Fruit fly (Drosophila melanogaster): ENCODE data around the gene CG46448.

CG46448 gene

DNA sequence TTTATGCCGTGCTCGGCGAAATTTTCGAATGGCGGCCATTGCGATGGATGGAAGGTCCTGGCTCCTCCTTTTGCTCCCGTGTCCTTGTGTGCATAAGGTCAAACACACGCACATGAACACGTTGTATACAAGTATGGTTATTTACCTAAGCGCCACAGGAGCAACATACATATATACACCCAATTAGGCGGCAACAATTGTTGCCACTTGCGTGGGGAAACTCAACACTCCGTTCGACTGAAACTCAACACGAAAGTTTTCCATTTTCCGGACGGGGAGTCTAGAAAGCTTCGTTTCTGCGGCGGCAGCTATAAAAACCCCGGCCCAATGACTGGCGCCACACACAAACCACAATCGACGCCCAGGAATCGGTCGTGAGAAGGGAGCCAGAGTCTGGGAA, at the start of gene CG46448:
CG46448 (plus strand) TSS at position 340 of the 400 bp plus-strand sequence.
- TF ChIP-seq noc (tag; optimal IDR thresholded peaks at IDR 0.05), result no peak

DNA sequence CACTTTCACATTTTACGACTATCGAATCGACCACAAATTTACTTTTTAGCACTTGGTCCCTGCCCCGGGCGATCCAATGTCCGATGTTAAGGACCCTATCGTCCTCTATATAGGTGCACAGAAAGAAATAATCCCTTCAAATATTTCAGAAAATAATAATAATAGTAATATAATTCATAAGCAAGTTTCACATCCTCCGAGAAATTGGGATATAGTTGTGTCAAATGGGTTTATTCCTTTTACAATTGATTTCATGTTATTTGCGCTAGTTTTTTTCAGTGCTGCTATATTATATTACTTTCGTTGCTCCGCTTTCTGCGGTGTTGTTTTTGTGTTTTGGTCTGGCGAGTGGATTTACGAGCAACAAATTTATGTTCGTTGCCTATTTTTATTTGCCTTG, 43.0 kb upstream of the CG46448 start:
- TF ChIP-seq noc (tag; optimal IDR thresholded peaks at IDR 0.05), result no peak

DNA sequence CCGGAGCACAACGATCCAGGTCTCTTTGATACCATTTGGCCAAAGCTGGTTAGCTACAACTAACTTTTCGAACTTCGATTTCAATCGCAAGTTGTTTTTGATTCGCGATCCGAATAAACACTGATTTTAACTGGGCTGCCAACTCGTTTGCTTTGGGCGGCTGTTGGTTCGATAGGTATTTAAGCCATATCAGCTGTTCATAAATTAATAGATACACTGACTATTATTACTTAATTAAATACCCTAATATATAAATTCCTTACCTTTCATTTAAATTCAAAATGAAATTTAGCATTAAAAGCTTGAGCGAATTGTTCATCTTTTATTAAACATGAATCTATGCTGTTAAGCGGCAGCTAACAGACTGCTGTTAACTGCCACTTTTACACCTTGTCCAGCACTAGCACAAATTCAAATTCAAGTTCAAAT, 34.2 kb upstream of the CG46448 start, which contains the start of gene CG9967:
CG9967 (minus strand) TSS at position 129 of the 429 bp plus-strand sequence.
- TF ChIP-seq noc (tag; optimal IDR thresholded peaks at IDR 0.05), result no peak

DNA sequence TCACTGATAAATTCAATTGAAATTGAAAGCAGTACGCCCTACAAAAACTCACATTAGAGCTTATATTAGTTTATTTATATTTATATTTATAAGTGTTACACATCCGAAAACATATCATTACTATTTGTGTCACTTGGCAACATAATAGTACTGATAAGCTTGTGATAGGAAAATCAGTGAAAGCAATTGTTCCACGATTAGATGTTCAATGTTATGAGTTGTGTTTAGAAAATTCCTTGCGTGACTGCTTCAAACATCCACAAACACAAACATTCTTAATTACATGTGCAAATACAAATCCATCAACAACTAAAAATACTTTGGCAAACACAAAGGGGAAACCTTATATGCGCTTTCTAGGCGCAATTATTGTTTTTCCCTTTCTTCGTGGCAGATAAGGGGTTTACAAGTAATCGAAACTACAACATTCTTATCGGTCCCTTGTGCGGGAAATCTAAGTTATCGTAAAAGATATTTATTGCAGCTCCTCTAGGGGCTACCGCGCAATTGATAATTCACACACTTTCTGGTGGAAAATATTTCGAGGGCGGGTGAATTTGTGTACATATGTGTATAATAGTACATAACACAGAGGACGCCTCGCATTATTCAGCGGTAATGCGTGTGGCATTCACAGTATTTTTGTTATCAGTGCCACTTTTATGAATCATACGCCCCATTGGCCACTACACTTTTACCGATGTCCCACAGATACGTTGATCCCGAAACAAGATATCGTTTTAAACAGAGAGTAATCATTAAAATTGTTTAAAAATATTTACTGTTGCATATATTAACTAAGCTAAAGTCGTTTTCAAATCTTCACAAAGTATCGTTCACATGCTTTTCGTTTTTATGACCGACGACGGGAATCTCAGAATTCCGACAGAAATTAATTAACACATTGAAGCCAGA, 29.3 kb upstream of the CG46448 start:
- no peak for TF ChIP-seq noc (tag; optimal IDR thresholded peaks at IDR 0.05)

DNA sequence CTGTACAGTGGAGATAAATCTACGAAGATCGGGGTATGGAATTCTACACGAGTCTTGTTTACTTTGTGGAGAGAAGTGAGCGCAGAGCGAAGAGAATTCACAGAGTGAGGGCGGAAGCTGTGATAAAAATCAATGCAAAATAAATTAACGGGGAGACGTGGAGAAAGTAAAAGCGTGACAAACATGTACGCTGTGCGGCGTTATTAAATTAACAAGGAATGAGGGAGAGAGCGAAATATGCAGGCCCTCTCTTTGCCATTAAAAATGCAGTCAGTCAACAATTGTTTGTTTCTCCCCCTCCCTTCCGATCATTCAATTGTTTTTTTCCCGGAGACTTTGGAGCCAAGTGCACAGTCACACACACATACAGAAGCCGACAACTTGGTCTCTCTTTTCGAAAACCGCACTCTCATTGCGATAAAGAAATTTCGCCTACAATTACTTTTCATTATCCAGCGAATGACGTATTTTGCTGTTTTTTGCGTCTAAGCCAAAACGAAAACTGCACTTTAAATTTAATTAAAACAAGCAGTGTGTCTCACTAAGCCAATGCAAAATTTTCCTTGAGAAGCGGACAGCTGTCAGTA, 28.6 kb upstream of the CG46448 start:
- no peak for TF ChIP-seq noc (tag; optimal IDR thresholded peaks at IDR 0.05)

DNA sequence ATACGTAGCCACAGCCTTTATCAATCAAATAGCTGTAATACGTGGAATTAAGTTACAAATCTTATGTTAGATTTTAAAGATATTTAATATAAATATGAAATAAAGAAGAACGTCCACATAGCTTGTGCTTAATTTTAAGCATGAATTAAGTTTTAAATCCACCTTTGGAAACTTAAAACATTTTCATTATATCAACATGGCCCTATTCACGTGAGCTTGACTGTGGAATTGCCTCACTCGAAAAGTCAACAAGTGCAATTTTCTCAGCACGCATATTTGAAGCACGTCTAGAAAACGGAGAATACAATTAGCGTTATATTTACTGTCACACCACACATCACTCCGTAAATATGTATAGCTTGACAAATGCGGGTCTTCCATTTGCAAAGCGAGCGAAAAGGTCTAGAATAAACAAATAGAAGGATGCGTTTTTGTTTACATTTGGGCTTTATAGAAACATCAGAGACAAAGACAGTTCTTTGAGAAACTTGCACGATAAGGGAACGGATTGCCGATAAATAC, 27.8 kb upstream of the CG46448 start:
- TF ChIP-seq noc (tag; optimal IDR thresholded peaks at IDR 0.05), result peak; percentile 93

DNA sequence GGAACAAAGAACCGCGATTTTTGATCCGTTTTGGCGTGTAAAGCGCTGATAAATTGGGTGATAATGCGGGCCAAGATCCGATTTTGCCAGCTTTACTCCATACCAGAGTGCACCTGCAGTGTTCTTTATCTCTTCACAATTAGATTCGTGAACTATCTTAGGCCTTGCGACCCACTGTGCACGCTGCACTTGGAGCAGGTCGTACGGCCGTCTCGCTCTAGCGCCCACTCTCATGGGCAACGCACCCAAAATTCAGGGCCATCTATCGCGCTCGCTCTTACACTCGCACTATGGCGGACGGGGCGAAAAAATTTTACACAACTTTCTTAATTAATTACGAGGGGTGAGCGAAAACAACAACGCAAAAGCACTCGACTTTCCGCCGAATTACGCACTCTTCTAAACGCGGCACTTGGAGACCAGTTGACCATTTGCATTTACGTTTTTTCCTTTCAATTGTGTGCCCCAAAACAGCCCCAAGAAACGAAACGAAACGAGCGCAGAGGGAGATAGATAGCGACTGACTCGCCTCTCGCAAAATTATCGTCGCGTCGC, 27.2 kb upstream of the CG46448 start:
- no peak for TF ChIP-seq noc (tag; optimal IDR thresholded peaks at IDR 0.05)

DNA sequence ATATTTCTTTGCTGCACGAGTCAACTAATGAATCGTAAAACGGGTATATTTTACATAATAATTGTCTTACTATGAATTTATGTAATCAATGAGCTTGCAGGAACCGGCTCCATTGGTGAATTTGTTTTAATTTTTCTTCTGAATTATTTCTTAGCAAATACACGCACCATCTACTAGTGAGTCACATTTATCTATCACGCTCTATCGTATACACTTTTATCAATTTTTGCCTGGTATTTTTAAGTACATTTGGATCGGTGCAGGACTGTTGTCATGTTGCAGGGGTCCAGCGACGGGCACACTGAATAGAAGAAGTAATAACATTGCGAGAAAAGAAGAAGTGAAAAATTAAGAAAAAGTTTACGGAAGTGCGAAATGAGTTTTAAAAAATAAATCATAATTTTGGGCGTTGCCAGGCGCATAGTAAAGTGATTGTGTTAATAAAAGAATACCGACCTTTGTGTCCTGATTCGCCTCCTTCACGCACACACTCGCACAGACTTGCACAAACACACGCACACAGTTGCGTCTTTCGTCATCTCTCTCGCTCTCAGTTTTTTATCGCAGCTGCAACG, 26.3 kb upstream of the CG46448 start, which contains the start of the genes Rab5 and Axud1:
Rab5 (minus strand) TSS at position 197 of the 575 bp plus-strand sequence.
Axud1 (plus strand) TSS at position 269 of the 575 bp plus-strand sequence.
- TF ChIP-seq noc (tag; optimal IDR thresholded peaks at IDR 0.05), result no peak

DNA sequence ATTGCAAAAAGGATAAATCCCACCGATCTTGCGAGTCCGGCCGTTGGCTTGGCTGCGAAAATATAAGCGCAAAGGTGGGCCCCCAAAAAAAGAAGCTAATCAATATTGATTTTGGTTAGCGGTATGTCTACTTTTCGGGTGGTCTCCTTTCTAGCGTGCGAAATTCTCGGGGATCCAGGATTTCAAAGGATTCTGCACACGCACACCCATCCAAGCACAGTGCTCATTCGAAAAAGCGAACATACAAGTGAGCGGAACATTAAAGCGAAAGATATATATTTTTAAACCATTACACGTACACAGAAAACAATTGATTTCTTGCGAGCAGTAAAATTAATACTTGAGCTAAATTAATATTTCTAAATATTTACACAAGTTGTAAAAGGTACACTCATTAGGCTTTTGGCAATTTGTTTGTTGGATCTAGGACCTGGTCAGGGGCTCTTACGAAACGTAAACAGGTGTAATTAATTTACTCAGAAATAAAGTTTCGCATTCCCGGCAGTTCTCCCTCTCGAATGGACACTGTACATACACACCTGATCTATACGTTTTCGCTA, 25.7 kb upstream of the CG46448 start:
- no peak for TF ChIP-seq noc (tag; optimal IDR thresholded peaks at IDR 0.05)

DNA sequence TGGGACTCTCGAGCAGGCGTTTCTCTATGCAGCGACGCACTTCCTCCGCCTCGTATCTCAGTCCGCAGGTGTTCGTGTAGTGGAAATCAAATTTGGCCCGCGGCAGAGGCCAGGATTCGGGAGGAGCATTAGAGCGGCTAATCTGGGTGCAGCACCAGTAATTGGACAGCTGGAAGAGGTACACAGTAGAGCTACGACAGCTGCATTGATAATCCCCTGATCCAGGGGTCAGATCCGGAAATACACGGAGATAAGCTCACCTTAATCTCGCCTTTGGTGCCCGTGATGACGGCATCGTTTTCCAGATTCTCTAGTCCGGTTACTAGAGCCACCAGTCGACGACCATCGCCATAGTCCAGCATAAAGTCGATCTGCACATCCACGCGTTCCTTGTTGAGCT, 21.1 kb upstream of the CG46448 start:
- TF ChIP-seq noc (tag; optimal IDR thresholded peaks at IDR 0.05), result no peak

DNA sequence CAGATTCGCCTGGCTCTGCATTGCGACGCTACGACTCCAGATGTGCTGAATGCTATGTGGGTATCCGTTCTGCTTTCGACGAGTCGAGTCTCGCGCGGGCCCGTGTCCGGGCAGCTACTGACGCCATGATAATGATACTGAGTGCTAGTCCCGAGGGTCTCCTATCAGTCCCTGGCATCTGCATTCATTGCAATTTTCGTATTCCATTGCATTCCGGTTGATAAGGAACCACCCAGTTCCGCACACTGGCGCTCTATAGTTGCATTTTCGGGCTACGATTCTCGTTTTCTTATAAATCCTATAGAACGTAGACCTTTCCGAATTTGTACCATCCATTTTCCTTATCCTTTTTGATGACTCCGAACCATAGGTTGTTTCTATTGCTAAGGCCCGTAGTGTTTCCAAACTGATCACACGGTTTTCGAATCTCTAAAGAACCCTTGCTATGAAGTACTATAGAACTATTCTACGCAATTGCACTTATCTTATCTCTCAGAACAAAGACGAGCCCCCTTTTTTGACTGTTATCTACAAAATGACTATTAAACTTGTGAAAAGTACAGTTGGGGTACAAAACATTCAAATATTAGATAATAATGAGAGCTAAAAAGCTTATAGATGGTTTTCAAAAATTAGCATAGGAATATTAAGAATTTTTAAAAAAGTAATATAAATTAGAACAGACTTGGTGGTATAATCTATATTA, 19.9 kb upstream of the CG46448 start, which contains the start of gene CG3597:
CG3597 (minus strand) TSS at position 119 of the 706 bp plus-strand sequence.
- peak; percentile 46 for TF ChIP-seq noc (tag; optimal IDR thresholded peaks at IDR 0.05)

DNA sequence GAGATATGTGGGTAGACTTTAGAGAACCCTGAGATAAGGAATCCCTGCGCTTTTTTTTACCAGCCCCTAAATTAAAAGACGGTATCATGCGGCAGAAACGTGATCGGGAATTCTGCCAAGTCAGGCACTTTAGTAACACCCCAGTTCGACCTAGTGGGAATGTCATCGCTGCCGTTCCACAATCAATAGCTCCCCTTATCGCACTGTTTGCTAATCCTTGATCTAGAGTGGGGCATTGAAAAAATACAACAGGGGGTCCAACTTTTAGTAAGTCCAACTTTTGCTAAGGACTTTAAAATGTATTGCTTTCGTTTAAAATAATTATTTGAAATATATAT, 19.4 kb upstream of the CG46448 start:
- no peak for TF ChIP-seq noc (tag; optimal IDR thresholded peaks at IDR 0.05)

DNA sequence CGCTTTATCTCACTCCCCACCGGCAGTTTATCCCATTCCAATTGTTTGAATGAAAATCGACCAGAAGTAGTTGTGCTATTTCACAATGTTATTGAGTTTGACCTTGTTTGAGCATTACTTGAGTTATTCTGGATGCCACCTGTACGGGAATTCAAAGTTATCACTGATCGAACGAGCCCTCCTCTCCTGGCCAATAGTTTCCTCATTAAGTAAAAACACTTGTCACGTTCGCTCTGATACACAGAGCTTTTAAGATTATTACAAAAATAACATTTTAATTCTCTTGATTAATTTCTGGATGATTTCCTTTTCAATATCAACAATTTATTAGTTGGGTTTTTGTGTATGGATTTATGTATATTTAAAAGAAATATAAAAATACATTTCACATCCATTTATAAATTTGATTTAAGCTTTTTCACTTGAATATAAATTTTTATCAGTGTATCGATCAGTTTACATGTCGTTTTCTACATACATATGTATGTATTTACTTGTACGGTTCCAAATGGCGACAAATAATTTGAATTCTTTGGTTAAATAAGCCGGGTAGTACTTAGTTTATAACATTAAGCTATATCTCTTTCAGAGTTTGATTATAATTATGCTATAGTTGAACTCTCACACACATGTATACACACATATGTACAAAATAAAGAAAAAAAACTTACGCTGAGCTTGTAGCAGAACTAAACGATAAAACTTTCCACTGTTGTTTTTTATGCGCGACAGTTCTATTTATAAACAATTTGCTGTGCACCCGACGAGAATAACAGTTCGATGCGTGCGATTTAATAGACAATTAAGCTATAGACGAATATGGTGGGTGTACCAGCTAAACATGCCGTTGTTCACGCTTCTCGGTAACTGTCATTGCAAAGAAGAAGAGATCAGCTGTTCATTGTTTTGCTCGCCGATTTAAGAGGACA, 17.4 kb upstream of the CG46448 start, which contains the start of the genes CG3609 and CG15390:
CG3609 (minus strand) TSS at position 810 of the 929 bp plus-strand sequence.
CG15390 (plus strand) TSS at position 896 of the 929 bp plus-strand sequence.
- TF ChIP-seq noc (tag; optimal IDR thresholded peaks at IDR 0.05), result peak; percentile 76
